Fruit fly (Drosophila melanogaster): ENCODE measurements around the gene CG7768.

CG7768 gene

dm6 chr3L:14172174-14172940 is 45.6 kb upstream of the CG7768 start (continued):
- peak; percentile 7 for TF ChIP-seq CG18764 (GFP tag; optimal IDR thresholded peaks at IDR 0.05)
- TF ChIP-seq CG10431 (GFP tag; optimal IDR thresholded peaks at IDR 0.05): peak; percentile 11
- TF ChIP-seq dimm (GFP tag; IDR thresholded peaks at IDR 0.05): no peak
- no peak for TF ChIP-seq trh (GFP tag; optimal IDR thresholded peaks at IDR 0.05)
- peak; percentile 34 for TF ChIP-seq CG18476 (GFP tag; optimal IDR thresholded peaks at IDR 0.05)
- no peak for TF ChIP-seq CG17186 (GFP tag; optimal IDR thresholded peaks at IDR 0.05)
- TF ChIP-seq CG10959 (GFP tag; IDR thresholded peaks at IDR 0.05): no peak
- TF ChIP-seq CG42726 (GFP tag; IDR thresholded peaks at IDR 0.05; ENCODE audit: partially characterized antibody): no peak
- peak; percentile 47 for TF ChIP-seq CG17359 (tag; optimal IDR thresholded peaks at IDR 0.05)
- no peak for TF ChIP-seq corto (GFP tag; optimal IDR thresholded peaks at IDR 0.05)
- no peak for TF ChIP-seq CG14667 (GFP tag; IDR thresholded peaks at IDR 0.05)
- TF ChIP-seq CG8478 (optimal IDR thresholded peaks at IDR 0.05): no peak
- peak in 1 of 2 experiments; percentile 26 for TF ChIP-seq Eip74EF (GFP tag; optimal IDR thresholded peaks at IDR 0.05)
- no peak for TF ChIP-seq D19B (GFP tag; optimal IDR thresholded peaks at IDR 0.05)
- no peak for TF ChIP-seq NC2α (GFP tag; optimal IDR thresholded peaks at IDR 0.05)
- TF ChIP-seq slp2 (GFP tag; optimal IDR thresholded peaks at IDR 0.05): no peak
- TF ChIP-seq ac (GFP tag; optimal IDR thresholded peaks at IDR 0.05): no peak
- no peak for TF ChIP-seq Dip2 (GFP tag; IDR thresholded peaks at IDR 0.05)
- TF ChIP-seq CG17385 (GFP tag; optimal IDR thresholded peaks at IDR 0.05): peak; percentile 71
- TF ChIP-seq bbx (GFP tag; IDR thresholded peaks at IDR 0.05; ENCODE audit: partially characterized antibody): no peak
- peak; percentile 47 for TF ChIP-seq Spps (tag; optimal IDR thresholded peaks at IDR 0.05)
- no peak for TF ChIP-seq tgo (GFP tag; IDR thresholded peaks at IDR 0.05)
- no peak for TF ChIP-seq oc (tag; optimal IDR thresholded peaks at IDR 0.05)
- peak; percentile 66 for TF ChIP-seq phol (tag; optimal IDR thresholded peaks at IDR 0.05)
- TF ChIP-seq Tbp (GFP tag; optimal IDR thresholded peaks at IDR 0.05): no peak
- no peak for TF ChIP-seq CG6791 (GFP tag; IDR thresholded peaks at IDR 0.05; ENCODE audit: partially characterized antibody)
- TF ChIP-seq slbo (GFP tag; IDR thresholded peaks at IDR 0.05): no peak
- peak; percentile 8 for TF ChIP-seq NfI (GFP tag; optimal IDR thresholded peaks at IDR 0.05)
- no peak for TF ChIP-seq CG3847 (GFP tag; IDR thresholded peaks at IDR 0.05)
- TF ChIP-seq gsb-n (tag; optimal IDR thresholded peaks at IDR 0.05): peak; percentile 18
- no peak for TF ChIP-seq jigr1 (GFP tag; IDR thresholded peaks at IDR 0.05)
- TF ChIP-seq CG17328 (GFP tag; IDR thresholded peaks at IDR 0.05): no peak
- no peak for TF ChIP-seq CG13287 (GFP tag; IDR thresholded peaks at IDR 0.05; ENCODE audit: partially characterized antibody)

DNA sequence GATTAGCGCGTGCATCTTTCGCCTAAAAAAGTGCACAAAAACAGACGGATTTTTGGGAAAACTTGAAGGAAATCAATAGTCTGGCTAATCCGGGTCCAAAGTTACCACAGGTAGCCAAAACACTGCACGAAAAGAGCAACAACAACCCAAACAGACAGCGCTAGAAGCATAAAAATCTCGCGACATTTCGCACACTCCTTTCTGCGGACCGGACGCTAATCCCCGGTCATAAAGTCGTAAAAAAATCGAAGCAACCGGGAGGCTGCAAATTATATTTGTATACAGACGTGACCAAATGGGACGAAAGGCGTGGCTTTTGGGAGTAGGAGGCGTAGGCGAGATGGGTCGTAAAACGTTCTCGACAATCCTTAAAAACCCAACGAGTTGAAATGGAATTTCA is 44.7 kb upstream of the CG7768 start:
- TF ChIP-seq tll (GFP tag; optimal IDR thresholded peaks at IDR 0.05) (peak in 1 of 2 experiments; percentile 87), cad (GFP tag; optimal IDR thresholded peaks at IDR 0.05) (peak; percentile 95), zen (tag; optimal IDR thresholded peaks at IDR 0.05) (peak; percentile 39), CG15479 (GFP tag; optimal IDR thresholded peaks at IDR 0.05) (peak; percentile 62), Fer1 (GFP tag; optimal IDR thresholded peaks at IDR 0.05) (no peak)

- TF ChIP-seq CG1529 (GFP tag; optimal IDR thresholded peaks at IDR 0.05) (peak; percentile 89), tup (GFP tag; optimal IDR thresholded peaks at IDR 0.05) (peak; percentile 46), inv (GFP tag; IDR thresholded peaks at IDR 0.05; ENCODE audit: partially characterized antibody) (no peak), Dref (GFP tag; IDR thresholded peaks at IDR 0.05) (no peak), Ets97D (GFP tag; optimal IDR thresholded peaks at IDR 0.05) (no peak), Oaz (GFP tag; IDR thresholded peaks at IDR 0.05) (no peak), zen (tag; optimal IDR thresholded peaks at IDR 0.05) (no peak), CG11093 (GFP tag; IDR thresholded peaks at IDR 0.05) (no peak), CG6683 (GFP tag; optimal IDR thresholded peaks at IDR 0.05) (peak; percentile 54), chn (GFP tag; optimal IDR thresholded peaks at IDR 0.05) (no peak), ash1 (GFP tag; optimal IDR thresholded peaks at IDR 0.05) (peak; percentile 41), bcd (GFP tag; optimal IDR thresholded peaks at IDR 0.05) (peak; percentile 52), CG8765 (GFP tag; IDR thresholded peaks at IDR 0.05) (no peak), cad (GFP tag; optimal IDR thresholded peaks at IDR 0.05) (no peak)
These were observed 43.8 kb upstream of the CG7768 start for dm6 chr3L:14174197-14174596.

All from whole organism, embryonic.